Fruit fly (Drosophila melanogaster): ENCODE measurements around the gene 14-3-3epsilon.

DNA sequence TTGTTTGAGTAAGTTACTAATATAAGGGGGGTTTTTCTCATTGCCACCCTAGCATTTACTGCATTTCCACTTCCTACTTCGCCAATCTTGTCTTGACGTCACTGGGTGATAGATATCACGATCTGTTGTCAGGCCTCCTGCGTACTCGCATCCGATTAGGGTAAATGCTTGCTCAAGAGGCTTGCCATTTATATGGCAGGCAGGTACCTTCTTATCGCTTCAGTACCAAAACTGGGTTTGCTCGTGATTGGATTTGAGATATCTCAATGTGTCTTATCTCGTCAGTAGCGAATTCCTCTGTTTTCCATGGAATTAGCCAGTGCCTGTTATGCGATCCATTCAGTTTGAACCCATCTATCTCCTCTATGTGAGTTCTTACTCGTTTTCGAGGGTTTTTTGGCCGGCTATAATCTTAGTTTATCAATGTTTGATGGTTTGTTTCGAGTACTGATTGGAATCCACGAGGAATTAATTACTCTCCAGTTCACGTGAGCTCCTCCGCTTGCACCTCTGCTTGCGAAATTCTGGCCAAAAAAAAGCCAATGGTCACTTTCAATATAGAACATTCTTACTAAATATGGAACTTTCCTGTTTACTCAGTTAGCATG, 38.6 kb downstream of the 14-3-3epsilon start:
- no peak for TF ChIP-seq Smox (GFP tag; optimal IDR thresholded peaks at IDR 0.05)
- TF ChIP-seq fd59A (GFP tag; optimal IDR thresholded peaks at IDR 0.05), result no peak
- no peak for TF ChIP-seq net (GFP tag; optimal IDR thresholded peaks at IDR 0.05)
- no peak for TF ChIP-seq Sox15 (GFP tag; optimal IDR thresholded peaks at IDR 0.05)
- no peak for TF ChIP-seq CG6276 (GFP tag; optimal IDR thresholded peaks at IDR 0.05)
- no peak for TF ChIP-seq CG10631 (GFP tag; optimal IDR thresholded peaks at IDR 0.05)

Data from whole organism, prepupa.